Fruit fly (Drosophila melanogaster): ENCODE data around the gene CG32986.

Gene CG32986

dm6 chr2L:8897954-8898713 lies 35.6 kb downstream of the CG32986 start (continued):
- TF ChIP-seq Sin3A (optimal IDR thresholded peaks at IDR 0.05) (no peak), pho (GFP tag; optimal IDR thresholded peaks at IDR 0.05) (no peak), CG18476 (GFP tag; optimal IDR thresholded peaks at IDR 0.05) (no peak), CG7786 (GFP tag; optimal IDR thresholded peaks at IDR 0.05) (peak; percentile 21), Ptx1 (GFP tag; IDR thresholded peaks at IDR 0.05) (peak; percentile 33; the same call in 1 of the 2 replicates), CG2129 (GFP tag; IDR thresholded peaks at IDR 0.05; ENCODE audit: partially characterized antibody) (no peak), her (GFP tag; optimal IDR thresholded peaks at IDR 0.05) (no peak), jigr1 (GFP tag; IDR thresholded peaks at IDR 0.05) (0 out of 3 replicates have a peak, but pooled peaks have one; percentile 9), eve (GFP tag; optimal IDR thresholded peaks at IDR 0.05) (peak in 1 of 2 experiments; percentile 80), Fer1 (GFP tag; optimal IDR thresholded peaks at IDR 0.05) (peak; percentile 63), CG12659 (GFP tag; optimal IDR thresholded peaks at IDR 0.05) (peak; percentile 53), CG2678 (tag; optimal IDR thresholded peaks at IDR 0.05) (peak; percentile 79), H15 (GFP tag; IDR thresholded peaks at IDR 0.05) (no peak), CG2712 (tag; optimal IDR thresholded peaks at IDR 0.05) (peak; percentile 68), CG8924 (tag; optimal IDR thresholded peaks at IDR 0.05) (peak; percentile 34), CG11695 (GFP tag; IDR thresholded peaks at IDR 0.05) (0 out of 3 replicates have a peak, but pooled peaks have one; percentile 37), CG18599 (GFP tag; optimal IDR thresholded peaks at IDR 0.05) (peak; percentile 42), hb (GFP tag; IDR thresholded peaks at IDR 0.05; ENCODE audit: partially characterized antibody) (no peak), Hmr (GFP tag; optimal IDR thresholded peaks at IDR 0.05) (peak; percentile 55), ftz-f1 (GFP tag; optimal IDR thresholded peaks at IDR 0.05) (no peak), Ssrp (tag; optimal IDR thresholded peaks at IDR 0.05) (peak; percentile 52), CG18619 (GFP tag; optimal IDR thresholded peaks at IDR 0.05) (peak; percentile 17), Hr51 (GFP tag; optimal IDR thresholded peaks at IDR 0.05) (peak in 1 of 2 experiments; percentile 75), CG13775 (GFP tag; optimal IDR thresholded peaks at IDR 0.05) (peak; percentile 6), HLH54F (GFP tag; optimal IDR thresholded peaks at IDR 0.05) (peak; percentile 2), CG9609 (GFP tag; optimal IDR thresholded peaks at IDR 0.05) (peak; percentile 7), CG10209 (GFP tag; optimal IDR thresholded peaks at IDR 0.05) (peak; percentile 63)

- no peak for TF ChIP-seq Mes4 (GFP tag; optimal IDR thresholded peaks at IDR 0.05)
- TF ChIP-seq E2f2 (GFP tag; IDR thresholded peaks at IDR 0.05): no peak
- TF ChIP-seq ftz-f1 (GFP tag; optimal IDR thresholded peaks at IDR 0.05): no peak
- no peak for TF ChIP-seq ken (GFP tag; IDR thresholded peaks at IDR 0.05)
- TF ChIP-seq seq (GFP tag; IDR thresholded peaks at IDR 0.05): no peak
- no peak for TF ChIP-seq CG30431 (GFP tag; optimal IDR thresholded peaks at IDR 0.05)
- TF ChIP-seq maf-S (GFP tag; optimal IDR thresholded peaks at IDR 0.05): no peak
- TF ChIP-seq Med (GFP tag): no peak
- no peak for TF ChIP-seq grau (tag; optimal IDR thresholded peaks at IDR 0.05)
- no peak for TF ChIP-seq CG9215 (GFP tag; IDR thresholded peaks at IDR 0.05)
- TF ChIP-seq disco-r (GFP tag; optimal IDR thresholded peaks at IDR 0.05): no peak
- no peak for TF ChIP-seq ham (GFP tag; IDR thresholded peaks at IDR 0.05)
- no peak for TF ChIP-seq ash1 (GFP tag; optimal IDR thresholded peaks at IDR 0.05)
- no peak for TF ChIP-seq CG8765 (GFP tag; IDR thresholded peaks at IDR 0.05)
- TF ChIP-seq Neu2 (GFP tag; optimal IDR thresholded peaks at IDR 0.05; ENCODE audit: borderline replicate concordance): no peak
- no peak for TF ChIP-seq NFAT (GFP tag; IDR thresholded peaks at IDR 0.05)
- no peak for TF ChIP-seq kay (GFP tag; optimal IDR thresholded peaks at IDR 0.05)
- TF ChIP-seq Hr78 (GFP tag; optimal IDR thresholded peaks at IDR 0.05): no peak
- no peak for TF ChIP-seq CG4854 (GFP tag; optimal IDR thresholded peaks at IDR 0.05)
- TF ChIP-seq knrl (GFP tag; IDR thresholded peaks at IDR 0.05; ENCODE audit: partially characterized antibody): no peak
- no peak for TF ChIP-seq sisA (GFP tag; IDR thresholded peaks at IDR 0.05)
- TF ChIP-seq NfI (GFP tag; optimal IDR thresholded peaks at IDR 0.05): no peak
Observed at dm6 chr2L:8898714-8899652, 36.4 kb downstream of the CG32986 start, which contains the start of gene CG34398. TSS of gene CG34398 (plus strand) at chr2L:8898786.

Data from whole organism, embryonic.